2 worm cellular contexts compared by ENCODE assay signal in genomic region chrV:13551601-13552000, ce11.
TF ChIP-seq lines count a peak whose summit lies in the region.

TSS of gene C56A3.4 (minus strand) at chrV:13551754.
TSS of gene C56A3.5 (plus strand) at chrV:13551967.

TF ChIP-seq in whole organism, L1 larva, 84 proteins besides CTCF, POLR2A, EP300 and RAD21 (continued from another document):
- TF ChIP-seq nhr-20 (tag; optimal IDR thresholded peaks at IDR 0.05; lab: Kevin White, UChicago) = peak; percentile 58
- peak; percentile 20 for TF ChIP-seq blmp-1 (tag; optimal IDR thresholded peaks at IDR 0.05; lab: Kevin White, UChicago)
- peak; percentile 88 for TF ChIP-seq pax-3 (tag; optimal IDR thresholded peaks at IDR 0.05; lab: Kevin White, UChicago)
- peak; percentile 62 for TF ChIP-seq skn-1 (tag; optimal IDR thresholded peaks at IDR 0.05; lab: Kevin White, UChicago)
- peak in 1 of 2 experiments; percentile 72 for TF ChIP-seq ztf-11 (tag; optimal IDR thresholded peaks at IDR 0.05; lab: Kevin White, UChicago)
- TF ChIP-seq nhr-28 (tag; optimal IDR thresholded peaks at IDR 0.05; lab: Kevin White, UChicago) = no peak
- TF ChIP-seq nhr-71 (tag; optimal IDR thresholded peaks at IDR 0.05; lab: Kevin White, UChicago) = peak; percentile 74
- TF ChIP-seq snpc-4 (tag; optimal IDR thresholded peaks at IDR 0.05; lab: Kevin White, UChicago) = peak; percentile 49
- TF ChIP-seq swsn-7 (tag; optimal IDR thresholded peaks at IDR 0.05; lab: Kevin White, UChicago) = peak; percentile 50
- TF ChIP-seq rnt-1 (tag; optimal IDR thresholded peaks at IDR 0.05; lab: Kevin White, UChicago) = peak; percentile 94
- TF ChIP-seq ceh-8 (GFP tag; optimal IDR thresholded peaks at IDR 0.05; lab: Kevin White, UChicago) = peak; percentile 20
- TF ChIP-seq irx-1 (tag; optimal IDR thresholded peaks at IDR 0.05; lab: Kevin White, UChicago) = peak; percentile 80
- TF ChIP-seq unc-86 (tag; optimal IDR thresholded peaks at IDR 0.05; lab: Kevin White, UChicago) = peak; percentile 27
- TF ChIP-seq C16A3.4 (tag; optimal IDR thresholded peaks at IDR 0.05; lab: Kevin White, UChicago) = peak; percentile 24
- TF ChIP-seq isw-1 (GFP tag; IDR thresholded peaks at IDR 0.05; lab: Robert Waterston, UW) = peak; percentile 62
- peak; percentile 79 for TF ChIP-seq nhr-85 (tag; lab: Kevin White, UChicago)
- TF ChIP-seq tbx-2 (tag; optimal IDR thresholded peaks at IDR 0.05; lab: Kevin White, UChicago) = peak; percentile 62

TF ChIP-seq in whole organism, young adult, 124 proteins besides CTCF, POLR2A, EP300 and RAD21 (continued from another document):
- TF ChIP-seq rpc-1 (optimal IDR thresholded peaks at IDR 0.05; lab: Kevin White, UChicago) (no peak), rpc-1 (tag; optimal IDR thresholded peaks at IDR 0.05; lab: Kevin White, UChicago) (no peak), Y67H2A.10 (GFP tag; conservative IDR thresholded peaks at IDR 0.05; lab: Robert Waterston, UW) (no peak), chd-7 (tag; optimal IDR thresholded peaks at IDR 0.05; lab: Kevin White, UChicago) (no peak), akir-1 (GFP tag; optimal IDR thresholded peaks at IDR 0.05; lab: Kevin White, UChicago) (no peak), T07F8.4 (tag; optimal IDR thresholded peaks at IDR 0.05; lab: Kevin White, UChicago) (no peak), pbrm-1 (GFP tag; IDR thresholded peaks at IDR 0.05; lab: Robert Waterston, UW) (no peak), dox-1 (GFP tag; IDR thresholded peaks at IDR 0.05; lab: Robert Waterston, UW) (no peak; the same call in 1 of the 2 replicates), lsy-27 (tag; optimal IDR thresholded peaks at IDR 0.05; lab: Kevin White, UChicago; ENCODE audit: borderline replicate concordance, insufficient read depth) (no peak), ceh-40 (GFP tag; IDR thresholded peaks at IDR 0.05; lab: Robert Waterston, UW) (no peak), tbx-9 (tag; optimal IDR thresholded peaks at IDR 0.05; lab: Kevin White, UChicago; ENCODE audit: borderline replicate concordance) (no peak), dpff-1 (tag; optimal IDR thresholded peaks at IDR 0.05; lab: Kevin White, UChicago) (no peak), F52B5.7 (tag; optimal IDR thresholded peaks at IDR 0.05; lab: Kevin White, UChicago) (no peak), Y79H2A.3 (GFP tag; conservative IDR thresholded peaks at IDR 0.05; lab: Robert Waterston, UW) (no peak), ceh-79 (tag; optimal IDR thresholded peaks at IDR 0.05; lab: Kevin White, UChicago) (no peak), nhr-80 (tag; optimal IDR thresholded peaks at IDR 0.05; lab: Kevin White, UChicago) (peak; percentile 26), him-1 (tag; optimal IDR thresholded peaks at IDR 0.05; lab: Kevin White, UChicago) (no peak), hrde-1 (tag; optimal IDR thresholded peaks at IDR 0.05; lab: Kevin White, UChicago; ENCODE audit: borderline replicate concordance) (no peak), rcor-1 (GFP tag; IDR thresholded peaks at IDR 0.05; lab: Robert Waterston, UW) (no peak), ccch-3 (GFP tag; optimal IDR thresholded peaks at IDR 0.05; lab: Kevin White, UChicago) (no peak)
TF ChIP-seq in whole organism, young adult: peak in this region for 16.
